Worm (Caenorhabditis elegans) whole organism, L1 larva: ENCODE measurements around the gene F35C11.5.

Experiments
- alr-1 ChIP-seq: fragments of 200-800 bp; sonication (Bioruptor generic); optimal IDR thresholded peaks from 2 replicates; lab custom pipeline; 2018; ENCODE audit warnings: borderline replicate concordance, mild to moderate bottlenecking, missing genetic modification characterization, missing compliant biosample characterization
- egl-27 ChIP-seq, 2 experiments: fragments of 150-350 bp in 1 of 2; sonication (generic microtip); optimal IDR thresholded peaks; 3 replicates each; lab custom pipeline; 2017 to 2018; ENCODE audit warnings: missing biosample characterization in 2 of 2, missing genetic modification characterization in 2 of 2, missing genetic modification reagents in 2 of 2
- elt-2 ChIP-seq: sonication (generic microtip); optimal IDR thresholded peaks from 2 replicates; lab custom pipeline; 2016; ENCODE audit warnings: missing genetic modification characterization, mild to moderate bottlenecking, inconsistent platforms, missing compliant biosample characterization, missing genetic modification reagents
- fkh-10 ChIP-seq: sonication (generic microtip); optimal IDR thresholded peaks from 2 replicates; lab custom pipeline; 2017; ENCODE audit warnings: missing biosample characterization, missing genetic modification reagents, missing genetic modification characterization
- nhr-28 ChIP-seq: fragments of 150-350 bp; optimal IDR thresholded peaks from 2 replicates; lab custom pipeline; 2014; ENCODE audit warnings: missing biosample characterization, missing genetic modification characterization
- nhr-77 ChIP-seq: fragments of 150-350 bp; optimal IDR thresholded peaks from 2 replicates; lab custom pipeline; 2014; ENCODE audit warnings: missing biosample characterization, missing genetic modification characterization
- sptf-1 ChIP-seq: fragments of 150-350 bp; optimal IDR thresholded peaks from 2 replicates; lab custom pipeline; 2014; ENCODE audit warnings: missing biosample characterization, missing genetic modification characterization
- unc-62 ChIP-seq: fragments of 150-350 bp; optimal IDR thresholded peaks from 2 replicates; lab custom pipeline; 2014; ENCODE audit warnings: missing biosample characterization, missing genetic modification reagents, missing genetic modification characterization
- ztf-4 ChIP-seq: fragments of 150-350 bp; optimal IDR thresholded peaks from 2 replicates; lab custom pipeline; 2014; ENCODE audit warnings: missing biosample characterization, missing genetic modification characterization

DNA sequence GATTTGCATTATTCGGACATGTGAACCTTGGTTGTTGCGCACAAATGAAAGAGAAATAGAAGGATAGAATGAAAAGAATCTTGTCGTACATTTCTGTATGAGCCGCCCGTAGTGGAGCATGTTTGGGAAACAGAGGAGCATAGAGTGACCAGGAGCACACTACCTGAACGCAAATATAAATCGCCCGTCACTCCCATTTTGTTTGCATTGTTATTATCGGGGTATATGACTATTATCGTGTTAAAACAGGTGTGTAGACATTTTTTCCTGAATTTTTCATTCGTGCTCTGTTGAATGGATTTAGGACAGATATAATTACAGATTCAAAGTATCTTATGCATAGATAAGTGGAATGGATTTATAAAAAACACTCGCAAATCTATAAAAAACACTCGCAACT lies 15.8 kb downstream of the F35C11.5 start, which contains the start of gene K01C8.2:
- TF ChIP-seq fkh-10 (GFP tag; lab: Kevin White, UChicago): no peak
- TF ChIP-seq elt-2 (tag; lab: Kevin White, UChicago): no peak
- no peak for TF ChIP-seq nhr-77
- TF ChIP-seq sptf-1: no peak
- TF ChIP-seq ztf-4 (tag; lab: Kevin White, UChicago): no peak
- TF ChIP-seq nhr-28 (tag; lab: Kevin White, UChicago): no peak
- no peak for TF ChIP-seq unc-62 (GFP tag; lab: Kevin White, UChicago)
- TF ChIP-seq alr-1: no peak
- TF ChIP-seq egl-27 (tag; optimal IDR thresholded peaks at IDR 0.05; lab: Kevin White, UChicago): no peak
